Fruit fly (Drosophila melanogaster): ENCODE results near the gene CG9692.

DNA sequence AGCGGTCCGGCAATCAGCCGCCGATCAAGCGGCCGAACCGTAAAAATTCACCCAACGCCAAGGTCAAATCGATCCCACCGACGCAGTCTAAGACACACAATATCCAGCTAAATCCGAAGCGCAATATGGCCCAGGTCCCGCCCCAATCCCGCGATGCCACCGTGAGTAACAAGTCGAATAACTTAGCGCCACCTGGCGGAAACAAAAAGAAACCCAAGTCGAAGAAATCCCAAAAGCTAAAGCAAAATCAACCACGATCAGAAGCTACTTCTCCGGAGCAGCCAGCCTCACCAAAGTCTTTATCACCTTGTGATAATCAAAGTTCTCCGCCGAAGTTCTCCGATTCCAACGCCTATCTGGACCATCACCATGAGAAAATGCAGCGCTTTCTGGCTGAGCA lies 857 bp downstream of the CG9692 start:
- no peak for TF ChIP-seq CG10348 (GFP tag; IDR thresholded peaks at IDR 0.05)
- TF ChIP-seq Snoo (tag; optimal IDR thresholded peaks at IDR 0.05) = no peak
- TF ChIP-seq EcR (GFP tag; optimal IDR thresholded peaks at IDR 0.05) = no peak

Measured in whole organism, pupa.